Fruit fly (Drosophila melanogaster) whole organism, prepupa: ENCODE measurements around the gene CG1299.
A peak's percentile ranks its signal among the peaks of the same experiment; 100 is the strongest.

Source experiments
- CG10631 ChIP-seq: fragments of 200-800 bp; sonication (Bioruptor generic); optimal IDR thresholded peaks from 2 replicates; lab custom pipeline; 2016; ENCODE audit warnings: missing biosample characterization, missing genetic modification characterization
- CG11294 ChIP-seq: fragments of 200-800 bp; sonication (Bioruptor generic); IDR thresholded peaks from 2 replicates; pipeline ENCODE4 v1.3.6; 2022; ENCODE audit warnings: missing biosample characterization, missing genetic modification characterization
- CG11902 ChIP-seq: fragments of 200-800 bp; sonication (Bioruptor generic); optimal IDR thresholded peaks from 3 replicates; lab custom pipeline; 2016; ENCODE audit warnings: missing biosample characterization, missing genetic modification characterization
- CG15336 ChIP-seq: fragments of 200-800 bp; sonication (Bioruptor generic); IDR thresholded peaks from 2 replicates; pipeline ENCODE4 v1.3.6; 2022; ENCODE audit warnings: missing biosample characterization, missing genetic modification characterization
- CG1621 ChIP-seq: fragments of 200-800 bp; sonication (Bioruptor generic); optimal IDR thresholded peaks from 3 replicates; lab custom pipeline; 2018; ENCODE audit warnings: missing biosample characterization, mild to moderate bottlenecking, missing genetic modification characterization
- CG3032 ChIP-seq: fragments of 200-800 bp; optimal IDR thresholded peaks from 2 replicates; lab custom pipeline; 2019; ENCODE audit warnings: missing biosample characterization, mild to moderate bottlenecking, missing genetic modification characterization, moderate library complexity
- CG31627 ChIP-seq: fragments of 200-800 bp; sonication (Bioruptor generic); optimal IDR thresholded peaks from 3 replicates; lab custom pipeline; 2016; ENCODE audit warnings: missing biosample characterization, missing genetic modification characterization
- CG32006 ChIP-seq: fragments of 200-800 bp; sonication (Bioruptor generic); optimal IDR thresholded peaks from 3 replicates; lab custom pipeline; 2017; ENCODE audit warnings: missing biosample characterization, mild to moderate bottlenecking, missing genetic modification characterization
- CG3919 ChIP-seq: fragments of 200-800 bp; sonication (Bioruptor generic); optimal IDR thresholded peaks from 3 replicates; lab custom pipeline; 2016; ENCODE audit warnings: missing biosample characterization, missing genetic modification characterization
- CG4318 ChIP-seq: fragments of 200-800 bp; sonication (Bioruptor generic); optimal IDR thresholded peaks from 3 replicates; lab custom pipeline; 2017; ENCODE audit warnings: missing biosample characterization, mild to moderate bottlenecking, missing genetic modification characterization
- CG6163 ChIP-seq: fragments of 200-800 bp; sonication (Bioruptor generic); IDR thresholded peaks from 3 replicates; pipeline ENCODE4 v1.3.6; 2022; ENCODE audit warnings: missing biosample characterization, missing genetic modification characterization
- CG6276 ChIP-seq: fragments of 200-800 bp; sonication (Bioruptor generic); optimal IDR thresholded peaks from 2 replicates; lab custom pipeline; 2017; ENCODE audit warnings: missing biosample characterization, mild to moderate bottlenecking, missing genetic modification characterization
- CG6808 ChIP-seq: fragments of 200-800 bp; sonication (Bioruptor generic); optimal IDR thresholded peaks from 3 replicates; lab custom pipeline; 2017; ENCODE audit warnings: missing biosample characterization, missing genetic modification characterization, mild to moderate bottlenecking, moderate library complexity, missing genetic modification reagents
- CG6854 ChIP-seq: fragments of 200-800 bp; sonication (Bioruptor generic); optimal IDR thresholded peaks from 2 replicates; lab custom pipeline; 2017; ENCODE audit warnings: missing biosample characterization, mild to moderate bottlenecking, missing genetic modification characterization
- CG7368 ChIP-seq: fragments of 200-800 bp; sonication (Bioruptor generic); optimal IDR thresholded peaks from 3 replicates; lab custom pipeline; 2016; ENCODE audit warnings: missing biosample characterization, missing genetic modification characterization
- CG9139 ChIP-seq: fragments of 200-800 bp; sonication (Bioruptor generic); optimal IDR thresholded peaks from 3 replicates; lab custom pipeline; 2017; ENCODE audit warnings: missing biosample characterization, mild to moderate bottlenecking, missing genetic modification characterization
- Eip75B ChIP-seq: fragments of 200-800 bp; sonication (Bioruptor generic); optimal IDR thresholded peaks from 3 replicates; lab custom pipeline; 2016; ENCODE audit warnings: missing biosample characterization, missing genetic modification characterization
- Eip78C ChIP-seq: fragments of 200-800 bp; sonication (Bioruptor generic); peaks from one replicate; lab custom pipeline; 2016; ENCODE audit warnings: missing biosample characterization, missing genetic modification characterization
- Eip93F ChIP-seq: fragments of 200-800 bp; sonication (Bioruptor generic); optimal IDR thresholded peaks from 2 replicates; lab custom pipeline; 2016; ENCODE audit warnings: missing biosample characterization, mild to moderate bottlenecking, missing genetic modification characterization
- Ets96B ChIP-seq: fragments of 200-800 bp; optimal IDR thresholded peaks from 2 replicates; lab custom pipeline; 2019; ENCODE audit warnings: missing biosample characterization, mild to moderate bottlenecking, missing genetic modification characterization, moderate library complexity
- Gug ChIP-seq: fragments of 200-800 bp; sonication (Bioruptor generic); IDR thresholded peaks from 2 replicates; pipeline ENCODE4 v1.3.6; 2022; ENCODE audit warnings: missing biosample characterization, missing genetic modification characterization
- Hr38 ChIP-seq: sonication (Bioruptor generic); optimal IDR thresholded peaks from 2 replicates; lab custom pipeline; 2016; ENCODE audit warnings: missing biosample characterization, missing genetic modification characterization
- Hr39 ChIP-seq: fragments of 200-800 bp; sonication (Bioruptor generic); optimal IDR thresholded peaks from 2 replicates; lab custom pipeline; 2016; ENCODE audit warnings: missing biosample characterization, missing genetic modification characterization
- Hr4 ChIP-seq: fragments of 200-800 bp; sonication (Bioruptor generic); optimal IDR thresholded peaks from 3 replicates; lab custom pipeline; 2016; ENCODE audit warnings: missing biosample characterization, missing genetic modification characterization
- Lpt ChIP-seq: fragments of 200-800 bp; sonication (Bioruptor generic); optimal IDR thresholded peaks from 3 replicates; lab custom pipeline; 2016; ENCODE audit warnings: missing biosample characterization, missing genetic modification characterization
- Met ChIP-seq: fragments of 200-800 bp; sonication (Bioruptor generic); optimal IDR thresholded peaks from 3 replicates; lab custom pipeline; 2016; ENCODE audit warnings: missing biosample characterization, missing genetic modification characterization
- Smox ChIP-seq: fragments of 200-800 bp; sonication (Bioruptor generic); optimal IDR thresholded peaks from 3 replicates; lab custom pipeline; 2016; ENCODE audit warnings: missing biosample characterization, missing genetic modification characterization
- Sox102F ChIP-seq: fragments of 200-800 bp; sonication (Bioruptor generic); optimal IDR thresholded peaks from 2 replicates; lab custom pipeline; 2016; ENCODE audit warnings: missing biosample characterization, mild to moderate bottlenecking, missing genetic modification characterization
- Sox14 ChIP-seq: fragments of 200-800 bp; sonication (Bioruptor generic); optimal IDR thresholded peaks from 3 replicates; lab custom pipeline; 2016; ENCODE audit warnings: missing biosample characterization, missing genetic modification characterization
- acj6 ChIP-seq: fragments of 200-800 bp; sonication (Bioruptor generic); optimal IDR thresholded peaks from 3 replicates; lab custom pipeline; 2016; ENCODE audit warnings: missing biosample characterization, missing genetic modification characterization
- cyc ChIP-seq: fragments of 200-800 bp; sonication (Bioruptor generic); optimal IDR thresholded peaks from 3 replicates; lab custom pipeline; 2016; ENCODE audit warnings: missing biosample characterization, missing genetic modification characterization
- dac ChIP-seq: fragments of 200-800 bp; sonication (Bioruptor generic); optimal IDR thresholded peaks from 2 replicates; lab custom pipeline; 2017; ENCODE audit warnings: missing biosample characterization, mild to moderate bottlenecking, missing genetic modification characterization
- esn ChIP-seq: fragments of 200-800 bp; sonication (Bioruptor generic); optimal IDR thresholded peaks from 2 replicates; lab custom pipeline; 2016; ENCODE audit warnings: missing biosample characterization, mild to moderate bottlenecking, missing genetic modification characterization, moderate library complexity
- fd59A ChIP-seq: fragments of 200-800 bp; sonication (Bioruptor generic); optimal IDR thresholded peaks from 2 replicates; lab custom pipeline; 2017; ENCODE audit warnings: missing biosample characterization, mild to moderate bottlenecking, missing genetic modification characterization, missing genetic modification reagents
- lz ChIP-seq: fragments of 200-800 bp; sonication (Bioruptor generic); optimal IDR thresholded peaks from 3 replicates; lab custom pipeline; 2016; ENCODE audit warnings: missing biosample characterization, missing genetic modification characterization
- net ChIP-seq: fragments of 200-800 bp; sonication (Bioruptor generic); optimal IDR thresholded peaks from 3 replicates; lab custom pipeline; 2016; ENCODE audit warnings: missing biosample characterization, missing genetic modification characterization
- pdm3 ChIP-seq: fragments of 200-800 bp; sonication (Bioruptor generic); optimal IDR thresholded peaks from 3 replicates; lab custom pipeline; 2016; ENCODE audit warnings: missing biosample characterization, missing genetic modification characterization
- salr ChIP-seq, 2 experiments: fragments of 200-800 bp; sonication (Bioruptor generic); optimal IDR thresholded peaks; 3 replicates each; lab custom pipeline; 2016 to 2018; ENCODE audit warnings: missing biosample characterization in 2 of 2, missing genetic modification characterization in 2 of 2, mild to moderate bottlenecking in 1 of 2
- spab ChIP-seq: fragments of 200-800 bp; sonication (Bioruptor generic); optimal IDR thresholded peaks from 2 replicates; lab custom pipeline; 2017; ENCODE audit warnings: missing biosample characterization, mild to moderate bottlenecking, missing genetic modification characterization, missing genetic modification reagents
- ss ChIP-seq, 2 experiments: fragments of 200-800 bp; sonication (Bioruptor generic); optimal IDR thresholded peaks; 2 replicates in 1 of 2; 3 replicates in 1 of 2; lab custom pipeline; 2017 to 2018; ENCODE audit warnings: mild to moderate bottlenecking in 2 of 2, missing biosample characterization in 2 of 2, missing genetic modification characterization in 2 of 2, moderate library complexity in 1 of 2
- topi ChIP-seq: fragments of 200-800 bp; sonication (Bioruptor generic); optimal IDR thresholded peaks from 3 replicates; lab custom pipeline; 2016; ENCODE audit warnings: missing biosample characterization, missing genetic modification characterization

The CG1299 gene

DNA sequence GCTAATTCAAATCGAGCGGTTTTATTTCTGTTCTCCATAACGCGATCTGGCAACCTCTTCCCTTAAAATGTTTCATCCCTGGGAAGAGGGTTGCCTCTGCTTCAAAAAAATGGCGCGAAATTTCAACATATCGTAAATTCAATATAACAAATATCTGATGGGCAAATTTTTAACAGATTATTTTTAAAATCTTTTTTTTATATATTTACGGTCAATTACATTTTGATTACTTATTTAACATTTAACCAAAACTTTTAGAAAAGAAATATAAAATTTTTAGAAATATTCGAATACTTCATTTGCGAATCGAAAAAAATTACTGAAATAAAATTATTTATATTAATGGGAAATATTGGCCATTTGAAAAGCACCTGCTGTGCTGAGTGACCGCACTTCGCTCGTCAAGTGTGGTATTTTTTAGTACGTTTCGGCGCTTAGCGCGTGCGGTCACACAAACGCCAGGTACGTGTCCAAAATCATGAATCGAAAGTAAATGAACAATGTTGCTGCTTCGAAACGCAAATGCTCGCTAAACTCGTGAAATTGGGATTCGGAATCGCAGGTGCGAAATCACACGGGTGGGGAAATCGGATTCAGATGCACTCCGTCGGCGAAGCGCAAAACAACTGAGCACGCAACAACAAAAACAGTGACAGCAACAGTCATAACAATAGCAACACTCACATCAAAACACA is 21.6 kb downstream of the CG1299 start, which contains the start of gene Ero1L (continued):
- TF ChIP-seq fd59A (GFP tag; lab: Kevin White, UChicago) (no peak), dac (GFP tag; lab: Kevin White, UChicago) (no peak), ss (GFP tag; optimal IDR thresholded peaks at IDR 0.05; lab: Kevin White, UChicago) (peak in 1 of 2 experiments; percentile 8), CG1621 (tag; lab: Kevin White, UChicago) (no peak), CG7368 (GFP tag; lab: Kevin White, UChicago) (no peak), CG3919 (GFP tag; lab: Kevin White, UChicago) (no peak), Met (GFP tag; lab: Kevin White, UChicago) (peak; percentile 33), Lpt (GFP tag; lab: Kevin White, UChicago) (no peak), Hr38 (GFP tag; lab: Kevin White, UChicago) (no peak), salr (GFP tag; optimal IDR thresholded peaks at IDR 0.05; lab: Kevin White, UChicago) (no peak), spab (GFP tag; lab: Kevin White, UChicago) (no peak), Ets96B (tag; lab: Kevin White, UChicago) (peak; percentile 38), Hr4 (GFP tag; lab: Kevin White, UChicago) (no peak), Eip93F (GFP tag; lab: Kevin White, UChicago) (no peak), Hr39 (GFP tag; lab: Kevin White, UChicago) (peak; percentile 4), CG6854 (GFP tag; lab: Kevin White, UChicago) (peak; percentile 51), pdm3 (GFP tag; lab: Kevin White, UChicago) (peak; percentile 2), Smox (GFP tag; lab: Kevin White, UChicago) (peak; percentile 39), topi (GFP tag; lab: Kevin White, UChicago) (no peak), Eip78C (GFP tag; lab: Kevin White, UChicago) (peak; percentile 49), CG6276 (GFP tag; lab: Kevin White, UChicago) (no peak), cyc (GFP tag; lab: Kevin White, UChicago) (peak; percentile 41), CG4318 (no peak), CG15336 (GFP tag; lab: Robert Waterston, UW) (no peak), lz (GFP tag; lab: Kevin White, UChicago) (no peak), CG11902 (GFP tag; lab: Kevin White, UChicago) (no peak), CG31627 (GFP tag; lab: Kevin White, UChicago) (peak; percentile 24), CG3032 (tag; lab: Kevin White, UChicago) (peak; percentile 47), CG6808 (GFP tag; lab: Kevin White, UChicago) (no peak), esn (peak; percentile 37), Sox14 (GFP tag; lab: Kevin White, UChicago) (peak; percentile 18), Gug (GFP tag; lab: Robert Waterston, UW) (0 out of 2 replicates have a peak, but pooled peaks have one; percentile 9), CG10631 (GFP tag; lab: Kevin White, UChicago) (no peak), CG6163 (GFP tag; lab: Robert Waterston, UW) (0 out of 3 replicates have a peak, but pooled peaks have one; percentile 14), Eip75B (no peak)

dm6 chr3L:4173584-4173983 is 25.1 kb downstream of the CG1299 start, which contains the start of gene CG18675:
TSS of gene CG18675 (plus strand) at chr3L:4173884.
- TF ChIP-seq Hr38 (GFP tag; lab: Kevin White, UChicago) (no peak), Sox102F (GFP tag; lab: Kevin White, UChicago) (no peak), CG6808 (GFP tag; lab: Kevin White, UChicago) (no peak), fd59A (GFP tag; lab: Kevin White, UChicago) (no peak), ss (GFP tag; optimal IDR thresholded peaks at IDR 0.05; lab: Kevin White, UChicago) (no peak), CG32006 (GFP tag; lab: Kevin White, UChicago) (no peak), CG6163 (GFP tag; lab: Robert Waterston, UW) (no peak), acj6 (GFP tag; lab: Kevin White, UChicago) (no peak), net (GFP tag; lab: Kevin White, UChicago) (no peak), Hr39 (GFP tag; lab: Kevin White, UChicago) (no peak), Smox (GFP tag; lab: Kevin White, UChicago) (no peak), CG1621 (tag; lab: Kevin White, UChicago) (no peak), CG9139 (no peak), lz (GFP tag; lab: Kevin White, UChicago) (no peak), esn (no peak), CG11294 (GFP tag; lab: Robert Waterston, UW) (no peak), salr (GFP tag; optimal IDR thresholded peaks at IDR 0.05; lab: Kevin White, UChicago) (no peak), CG3032 (tag; lab: Kevin White, UChicago) (no peak), CG31627 (GFP tag; lab: Kevin White, UChicago) (no peak), CG6854 (GFP tag; lab: Kevin White, UChicago) (no peak)
